Fruit fly (Drosophila melanogaster) whole organism, embryonic: ENCODE measurements around the gene CG6739.

Experiments
- CG1024 ChIP-seq: fragments of 200-800 bp; sonication (Bioruptor generic); IDR thresholded peaks from 2 replicates; pipeline ENCODE4 v1.3.6; 2022; ENCODE audit warnings: missing biosample characterization, missing genetic modification characterization
- CG10979 ChIP-seq: fragments of 200-800 bp; sonication (Bioruptor generic); optimal IDR thresholded peaks from 2 replicates; lab custom pipeline; 2018; ENCODE audit warnings: missing biosample characterization, mild to moderate bottlenecking, missing genetic modification characterization, moderate library complexity
- CG12104 ChIP-seq: fragments of 200-800 bp; sonication (Bioruptor generic); optimal IDR thresholded peaks from 3 replicates; lab custom pipeline; 2016; ENCODE audit warnings: missing biosample characterization, missing genetic modification characterization
- CG15073 ChIP-seq: fragments of 200-800 bp; sonication (Bioruptor generic); optimal IDR thresholded peaks from 2 replicates; lab custom pipeline; 2016; ENCODE audit warnings: missing biosample characterization, missing genetic modification characterization
- CG15269 ChIP-seq: fragments of 200-800 bp; sonication (Bioruptor generic); optimal IDR thresholded peaks from 2 replicates; lab custom pipeline; 2018; ENCODE audit warnings: missing biosample characterization, mild to moderate bottlenecking, missing genetic modification characterization, moderate library complexity
- CG17802 ChIP-seq: fragments of 200-800 bp; sonication (Bioruptor generic); optimal IDR thresholded peaks from 2 replicates; lab custom pipeline; 2018; ENCODE audit warnings: missing biosample characterization, mild to moderate bottlenecking, missing genetic modification characterization, moderate library complexity
- CG18619 ChIP-seq: fragments of 200-800 bp; sonication (Bioruptor generic); optimal IDR thresholded peaks from 3 replicates; lab custom pipeline; 2017; ENCODE audit warnings: missing biosample characterization, mild to moderate bottlenecking, missing genetic modification characterization
- CG30020 ChIP-seq: fragments of 200-800 bp; optimal IDR thresholded peaks from 2 replicates; lab custom pipeline; 2019; ENCODE audit warnings: missing biosample characterization, mild to moderate bottlenecking, missing genetic modification characterization, moderate library complexity
- CG33557 ChIP-seq: fragments of 200-800 bp; sonication (Bioruptor generic); optimal IDR thresholded peaks from 2 replicates; lab custom pipeline; 2019; ENCODE audit warnings: missing biosample characterization, mild to moderate bottlenecking, missing genetic modification characterization, moderate library complexity
- CG34224 ChIP-seq: fragments of 200-800 bp; sonication (Bioruptor generic); IDR thresholded peaks from 3 replicates; pipeline ENCODE4 v1.3.6; 2022; ENCODE audit warnings: missing biosample characterization, missing genetic modification characterization; ENCODE audit not compliant: partially characterized antibody
- CG4730 ChIP-seq: fragments of 200-800 bp; sonication (Bioruptor generic); IDR thresholded peaks from 2 replicates; pipeline ENCODE4 v1.3.6; 2022; ENCODE audit warnings: missing biosample characterization, missing genetic modification characterization
- CG5245 ChIP-seq: fragments of 200-800 bp; sonication (Bioruptor generic); optimal IDR thresholded peaks from 3 replicates; lab custom pipeline; 2016; ENCODE audit warnings: missing biosample characterization, missing genetic modification characterization
- CG6689 ChIP-seq: fragments of 200-800 bp; sonication (Bioruptor generic); IDR thresholded peaks from 2 replicates; pipeline ENCODE4 v1.3.6; 2022; ENCODE audit warnings: missing biosample characterization, missing genetic modification characterization
- CG7372 ChIP-seq: fragments of 200-800 bp; sonication (Bioruptor generic); IDR thresholded peaks from 2 replicates; pipeline ENCODE4 v1.3.6; 2022; ENCODE audit warnings: missing biosample characterization, missing genetic modification characterization
- CG7963 ChIP-seq: fragments of 200-800 bp; sonication (Bioruptor generic); IDR thresholded peaks from 3 replicates; pipeline ENCODE4 v1.3.6; 2022; ENCODE audit warnings: missing biosample characterization, missing genetic modification characterization; ENCODE audit not compliant: partially characterized antibody
- CG9437 ChIP-seq: fragments of 200-800 bp; sonication (Bioruptor generic); optimal IDR thresholded peaks from 2 replicates; lab custom pipeline; 2018; ENCODE audit warnings: missing biosample characterization, mild to moderate bottlenecking, missing genetic modification characterization
- CG9609 ChIP-seq: fragments of 200-800 bp; sonication (Bioruptor generic); optimal IDR thresholded peaks from 3 replicates; lab custom pipeline; 2016; ENCODE audit warnings: missing biosample characterization, missing genetic modification characterization
- Chrac-16 ChIP-seq: fragments of 200-800 bp; sonication (Bioruptor generic); optimal IDR thresholded peaks from 3 replicates; lab custom pipeline; 2016; ENCODE audit warnings: missing biosample characterization, missing genetic modification characterization
- D19A ChIP-seq: fragments of 200-800 bp; optimal IDR thresholded peaks from 3 replicates; lab custom pipeline; 2019; ENCODE audit warnings: missing biosample characterization, mild to moderate bottlenecking, missing genetic modification characterization, moderate library complexity
- D19B ChIP-seq: fragments of 200-800 bp; sonication (Bioruptor generic); optimal IDR thresholded peaks from 2 replicates; lab custom pipeline; 2017; ENCODE audit warnings: missing biosample characterization, mild to moderate bottlenecking, missing genetic modification characterization
- Dll ChIP-seq: fragments of 200-800 bp; sonication (Bioruptor generic); IDR thresholded peaks from 4 replicates; pipeline ENCODE4 v1.3.6; 2022; ENCODE audit warnings: missing biosample characterization, missing genetic modification characterization; ENCODE audit not compliant: partially characterized antibody
- Fer1 ChIP-seq: fragments of 200-800 bp; sonication (Bioruptor generic); optimal IDR thresholded peaks from 2 replicates; lab custom pipeline; 2017; ENCODE audit warnings: missing biosample characterization, mild to moderate bottlenecking, missing genetic modification characterization
- H15 ChIP-seq: fragments of 200-800 bp; sonication (Bioruptor generic); IDR thresholded peaks from 3 replicates; pipeline ENCODE4 v1.3.6; 2022; ENCODE audit warnings: missing biosample characterization, missing genetic modification characterization
- HHEX ChIP-seq: fragments of 200-800 bp; sonication (Bioruptor generic); optimal IDR thresholded peaks from 3 replicates; lab custom pipeline; 2017; ENCODE audit warnings: missing biosample characterization, mild to moderate bottlenecking, missing genetic modification characterization, missing genetic modification reagents
- HLHmδ ChIP-seq: fragments of 200-800 bp; sonication (Bioruptor generic); optimal IDR thresholded peaks from 2 replicates; lab custom pipeline; 2018; ENCODE audit warnings: missing biosample characterization, mild to moderate bottlenecking, missing genetic modification characterization, moderate library complexity
- Hand ChIP-seq: fragments of 200-800 bp; sonication (Bioruptor generic); optimal IDR thresholded peaks from 2 replicates; lab custom pipeline; 2017; ENCODE audit warnings: mild to moderate bottlenecking, missing biosample characterization, missing genetic modification reagents, missing genetic modification characterization
- HmgZ ChIP-seq: fragments of 200-800 bp; sonication (Bioruptor generic); optimal IDR thresholded peaks from 2 replicates; lab custom pipeline; 2018; ENCODE audit warnings: missing biosample characterization, mild to moderate bottlenecking, missing genetic modification characterization
- Hsf ChIP-seq: fragments of 200-800 bp; sonication (Bioruptor generic); optimal IDR thresholded peaks from 3 replicates; lab custom pipeline; 2016; ENCODE audit warnings: missing biosample characterization, missing genetic modification characterization
- NFAT ChIP-seq: fragments of 200-800 bp; sonication (Bioruptor generic); IDR thresholded peaks from 2 replicates; pipeline ENCODE4 v1.3.6; 2022; ENCODE audit warnings: missing biosample characterization, missing genetic modification characterization
- Rx ChIP-seq: fragments of 200-800 bp; sonication (Bioruptor generic); IDR thresholded peaks from 2 replicates; pipeline ENCODE4 v1.3.6; 2022; ENCODE audit warnings: missing biosample characterization, missing genetic modification characterization
- Taf1 ChIP-seq: fragments of 200-800 bp; sonication (Bioruptor generic); IDR thresholded peaks from 2 replicates; pipeline ENCODE4 v1.3.6; 2022; ENCODE audit warnings: missing biosample characterization, missing genetic modification characterization
- Tbp ChIP-seq: fragments of >200 bp; optimal IDR thresholded peaks from 2 replicates; lab custom pipeline; 2018; ENCODE audit warnings: missing biosample characterization, missing genetic modification characterization
- al ChIP-seq: fragments of 200-800 bp; sonication (Bioruptor generic); IDR thresholded peaks from 2 replicates; pipeline ENCODE4 v1.3.6; 2022; ENCODE audit warnings: missing biosample characterization, missing genetic modification characterization
- cas ChIP-seq: fragments of 200-800 bp; sonication (Bioruptor generic); IDR thresholded peaks from 2 replicates; pipeline ENCODE4 v1.3.6; 2022; ENCODE audit warnings: missing biosample characterization, missing genetic modification characterization
- cato ChIP-seq: fragments of 200-800 bp; sonication (Bioruptor generic); optimal IDR thresholded peaks from 2 replicates; lab custom pipeline; 2016; ENCODE audit warnings: missing biosample characterization, missing genetic modification characterization, borderline replicate concordance
- corto ChIP-seq: fragments of 200-800 bp; sonication (Bioruptor generic); optimal IDR thresholded peaks from 2 replicates; lab custom pipeline; 2016; ENCODE audit warnings: missing biosample characterization, mild to moderate bottlenecking, missing genetic modification characterization, moderate library complexity
- crp ChIP-seq, 2 experiments: fragments of 200-800 bp; sonication (Bioruptor generic); optimal IDR thresholded peaks; 2 replicates in 1 of 2; 3 replicates in 1 of 2; lab custom pipeline; 2017; ENCODE audit warnings: missing biosample characterization in 2 of 2, missing genetic modification characterization in 2 of 2, mild to moderate bottlenecking in 1 of 2, moderate library complexity in 1 of 2
- da ChIP-seq: fragments of 200-800 bp; sonication (Bioruptor generic); optimal IDR thresholded peaks from 2 replicates; lab custom pipeline; 2016; ENCODE audit warnings: missing biosample characterization, missing genetic modification characterization
- disco-r ChIP-seq: fragments of 200-800 bp; sonication (Bioruptor generic); optimal IDR thresholded peaks from 2 replicates; lab custom pipeline; 2016; ENCODE audit warnings: missing biosample characterization, missing genetic modification characterization
- dmrt99B ChIP-seq: fragments of 200-800 bp; sonication (Bioruptor generic); optimal IDR thresholded peaks from 2 replicates; lab custom pipeline; 2018; ENCODE audit warnings: missing biosample characterization, mild to moderate bottlenecking, missing genetic modification characterization, moderate library complexity
- fu2 ChIP-seq: fragments of 200-800 bp; sonication (Bioruptor generic); optimal IDR thresholded peaks from 2 replicates; lab custom pipeline; 2016; ENCODE audit warnings: missing biosample characterization, missing genetic modification characterization
- h ChIP-seq: fragments of >200 bp; optimal IDR thresholded peaks from 2 replicates; lab custom pipeline; 2017
- lilli ChIP-seq: fragments of 200-800 bp; sonication (Bioruptor generic); optimal IDR thresholded peaks from 3 replicates; lab custom pipeline; 2016; ENCODE audit warnings: missing biosample characterization, missing genetic modification characterization
- lov ChIP-seq, 2 experiments: fragments of 200-800 bp in 1 of 2; fragments of >200 bp in 1 of 2; sonication (Bioruptor generic) in 1 of 2; IDR thresholded peaks in 1 of 2; optimal IDR thresholded peaks in 1 of 2; 2 replicates in 1 of 2; 3 replicates in 1 of 2; pipeline versions ENCODE4 v1.3.6 to Lab custom; 2017 to 2022; ENCODE audit warnings: missing biosample characterization in 1 of 2, missing genetic modification characterization in 1 of 2
- pfk ChIP-seq: fragments of 200-800 bp; sonication (Bioruptor generic); optimal IDR thresholded peaks from 2 replicates; lab custom pipeline; 2018; ENCODE audit warnings: missing biosample characterization, mild to moderate bottlenecking, missing genetic modification characterization, moderate library complexity
- psq ChIP-seq: fragments of 200-800 bp; sonication (Bioruptor generic); optimal IDR thresholded peaks from 2 replicates; lab custom pipeline; 2017; ENCODE audit warnings: missing biosample characterization, missing genetic modification characterization
- run ChIP-seq: fragments of 200-800 bp; sonication (Bioruptor generic); optimal IDR thresholded peaks from 3 replicates; lab custom pipeline; 2018; ENCODE audit warnings: missing biosample characterization, mild to moderate bottlenecking, missing genetic modification characterization
- sens-2 ChIP-seq: fragments of 200-800 bp; sonication (Bioruptor generic); IDR thresholded peaks from 2 replicates; pipeline ENCODE4 v1.3.6; 2022; ENCODE audit warnings: missing biosample characterization, missing genetic modification characterization
- shn ChIP-seq: fragments of 200-800 bp; sonication (Bioruptor generic); optimal IDR thresholded peaks from 3 replicates; lab custom pipeline; 2016; ENCODE audit warnings: missing biosample characterization, missing genetic modification characterization
- sisA ChIP-seq: fragments of 200-800 bp; sonication (Bioruptor generic); IDR thresholded peaks from 2 replicates; pipeline ENCODE4 v1.3.6; 2022; ENCODE audit warnings: missing biosample characterization, missing genetic modification characterization
- tap ChIP-seq: fragments of 200-800 bp; optimal IDR thresholded peaks from 3 replicates; lab custom pipeline; 2019; ENCODE audit warnings: missing biosample characterization, mild to moderate bottlenecking, missing genetic modification characterization, moderate library complexity
- usp ChIP-seq: fragments of >200 bp; optimal IDR thresholded peaks from 2 replicates; lab custom pipeline; 2017; ENCODE audit warnings: missing biosample characterization, missing genetic modification characterization

The CG6739 gene

DNA sequence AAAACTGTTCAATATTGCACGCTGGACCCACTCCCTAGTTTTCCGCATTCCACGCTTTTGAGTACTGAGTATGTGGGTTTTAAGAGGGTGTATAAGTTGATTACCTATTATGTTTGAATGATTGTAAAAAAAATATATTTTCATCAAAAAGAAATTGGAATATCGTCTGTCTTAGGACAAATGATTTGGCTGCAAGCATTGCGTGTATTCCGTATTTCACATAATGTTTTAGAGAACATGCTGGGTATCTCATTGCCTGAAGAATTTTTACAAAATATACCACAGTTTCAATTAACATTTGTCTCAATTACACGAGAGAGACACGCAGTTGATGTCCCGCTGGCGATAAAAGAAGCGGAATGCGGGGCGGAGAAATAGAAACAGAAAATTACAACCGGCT is 24.6 kb downstream of the CG6739 start (continued):
- no peak for TF ChIP-seq Dll (GFP tag; lab: Robert Waterston, UW)
- no peak for TF ChIP-seq CG30020 (tag; lab: Kevin White, UChicago)
- no peak for TF ChIP-seq CG33557 (GFP tag; lab: Kevin White, UChicago)
- peak; percentile 2 for TF ChIP-seq CG18619 (GFP tag; lab: Kevin White, UChicago)
- peak; percentile 56 for TF ChIP-seq Chrac-16
- TF ChIP-seq shn (GFP tag; lab: Kevin White, UChicago) = peak; percentile 12
- TF ChIP-seq lilli = peak; percentile 35
- no peak for TF ChIP-seq CG34224
- no peak for TF ChIP-seq HLHmδ (GFP tag; lab: Kevin White, UChicago)
- no peak for TF ChIP-seq run (tag; lab: Kevin White, UChicago)
- peak; percentile 58 for TF ChIP-seq CG6689
- no peak for TF ChIP-seq CG7963 (GFP tag; lab: Robert Waterston, UW)
- no peak for TF ChIP-seq da
- TF ChIP-seq CG15073 (GFP tag; lab: Kevin White, UChicago) = no peak
- no peak for TF ChIP-seq CG4730 (GFP tag; lab: Robert Waterston, UW)
- no peak for TF ChIP-seq psq (GFP tag; lab: Kevin White, UChicago)
- TF ChIP-seq cas (GFP tag; lab: Robert Waterston, UW) = no peak
- TF ChIP-seq corto (GFP tag; lab: Kevin White, UChicago) = no peak
- peak; percentile 35; the same call in 1 of the 2 replicates for TF ChIP-seq Rx
- peak; percentile 52 for TF ChIP-seq CG5245 (GFP tag; lab: Kevin White, UChicago)
- TF ChIP-seq CG9437 (GFP tag; lab: Kevin White, UChicago) = peak; percentile 10
- no peak for TF ChIP-seq CG17802 (tag; lab: Kevin White, UChicago)
- TF ChIP-seq CG1024 (GFP tag; lab: Robert Waterston, UW) = no peak
- peak; percentile 29 for TF ChIP-seq HHEX (GFP tag; lab: Kevin White, UChicago)
- no peak for TF ChIP-seq crp (GFP tag; optimal IDR thresholded peaks at IDR 0.05; lab: Kevin White, UChicago)
- TF ChIP-seq dmrt99B (tag; lab: Kevin White, UChicago) = peak; percentile 50
- TF ChIP-seq sisA = peak; percentile 23; the same call in 1 of the 2 replicates
- TF ChIP-seq HmgZ (tag; lab: Kevin White, UChicago) = no peak
- TF ChIP-seq tap (tag; lab: Kevin White, UChicago) = peak; percentile 34
- TF ChIP-seq fu2 (GFP tag; lab: Kevin White, UChicago) = no peak
- peak; percentile 30 for TF ChIP-seq CG9609 (GFP tag; lab: Kevin White, UChicago)
- no peak for TF ChIP-seq cato (GFP tag; lab: Kevin White, UChicago)
- no peak for TF ChIP-seq sens-2 (GFP tag; lab: Robert Waterston, UW)
- no peak for TF ChIP-seq Hand (GFP tag; lab: Kevin White, UChicago)
- no peak for TF ChIP-seq Fer1 (GFP tag; lab: Kevin White, UChicago)
- TF ChIP-seq Hsf (GFP tag; lab: Kevin White, UChicago) = peak; percentile 68
- no peak for TF ChIP-seq al (GFP tag; lab: Robert Waterston, UW)
- no peak for TF ChIP-seq Tbp (GFP tag; lab: Kevin White, UChicago)
- TF ChIP-seq D19B (GFP tag; lab: Kevin White, UChicago) = peak; percentile 73
- TF ChIP-seq D19A = peak; percentile 67
- no peak for TF ChIP-seq disco-r (GFP tag; lab: Kevin White, UChicago)
- TF ChIP-seq NFAT = no peak
- no peak for TF ChIP-seq CG15269 (tag; lab: Kevin White, UChicago)
- no peak for TF ChIP-seq Taf1
- no peak for TF ChIP-seq h (lab: Kevin White, UChicago)
- TF ChIP-seq CG12104 (GFP tag; lab: Kevin White, UChicago) = no peak
- TF ChIP-seq usp = no peak
- peak; percentile 75 for TF ChIP-seq CG10979 (tag; lab: Kevin White, UChicago)
- TF ChIP-seq CG7372 (GFP tag; lab: Robert Waterston, UW) = no peak
- no peak for TF ChIP-seq lov (optimal IDR thresholded peaks at IDR 0.05; lab: Kevin White, UChicago)
- TF ChIP-seq lov (GFP tag; IDR thresholded peaks at IDR 0.05; lab: Robert Waterston, UW) = no peak
- TF ChIP-seq H15 (GFP tag; lab: Robert Waterston, UW) = no peak
- no peak for TF ChIP-seq pfk (GFP tag; lab: Kevin White, UChicago)
